Worm (Caenorhabditis elegans) whole organism, L1 larva: ENCODE results near the gene nmy-1.

ENCODE experiments used
- ceh-8 ChIP-seq: fragments of 200-800 bp; sonication (Bioruptor generic); optimal IDR thresholded peaks from 2 replicates; lab custom pipeline; 2018; ENCODE audit warnings: mild to moderate bottlenecking, missing genetic modification characterization, moderate library complexity, missing compliant biosample characterization
- dpl-1 ChIP-seq, 3 experiments: fragments of 150-350 bp in 2 of 3; sonication (generic microtip) in 1 of 3; optimal IDR thresholded peaks; 2 replicates each; lab custom pipeline; 2014 to 2017; ENCODE audit warnings: missing biosample characterization in 3 of 3, missing genetic modification characterization in 3 of 3, missing genetic modification reagents in 3 of 3
- egl-27 ChIP-seq, 2 experiments: fragments of 150-350 bp in 1 of 2; sonication (generic microtip); optimal IDR thresholded peaks; 3 replicates each; lab custom pipeline; 2017 to 2018; ENCODE audit warnings: missing biosample characterization in 2 of 2, missing genetic modification characterization in 2 of 2, missing genetic modification reagents in 2 of 2
- elt-3 ChIP-seq, 6 experiments: fragments of 150-350 bp in 1 of 6; sonication (generic microtip); optimal IDR thresholded peaks; 2 replicates each; lab custom pipeline; 2017 to 2018; ENCODE audit warnings: missing biosample characterization in 6 of 6, missing genetic modification characterization in 6 of 6, inconsistent platforms in 1 of 6
- fkh-10 ChIP-seq: sonication (generic microtip); optimal IDR thresholded peaks from 2 replicates; lab custom pipeline; 2017; ENCODE audit warnings: missing biosample characterization, missing genetic modification reagents, missing genetic modification characterization
- fkh-4 ChIP-seq: sonication (generic microtip); optimal IDR thresholded peaks from 2 replicates; lab custom pipeline; 2016; ENCODE audit warnings: missing compliant biosample characterization, missing genetic modification characterization, borderline replicate concordance
- lin-39 ChIP-seq: fragments of 150-350 bp; optimal IDR thresholded peaks from 2 replicates; lab custom pipeline; 2014; ENCODE audit warnings: missing biosample characterization, missing genetic modification reagents, missing genetic modification characterization

- TF ChIP-seq fkh-4 (tag; lab: Kevin White, UChicago) (no peak), fkh-10 (GFP tag; lab: Kevin White, UChicago) (no peak), dpl-1 (GFP tag; optimal IDR thresholded peaks at IDR 0.05; lab: Kevin White, UChicago) (no peak), elt-3 (tag; optimal IDR thresholded peaks at IDR 0.05; lab: Kevin White, UChicago) (peak in 2 of 6 experiments; percentile 8 to 54), lin-39 (tag; lab: Kevin White, UChicago) (no peak), egl-27 (tag; optimal IDR thresholded peaks at IDR 0.05; lab: Kevin White, UChicago) (no peak), ceh-8 (GFP tag; lab: Kevin White, UChicago) (no peak)
Measured at ce11 chrX:2907296-2907873, 1.9 kb upstream of the nmy-1 start.
